Worm (Caenorhabditis elegans): ENCODE data around the gene F35A5.5.

DNA sequence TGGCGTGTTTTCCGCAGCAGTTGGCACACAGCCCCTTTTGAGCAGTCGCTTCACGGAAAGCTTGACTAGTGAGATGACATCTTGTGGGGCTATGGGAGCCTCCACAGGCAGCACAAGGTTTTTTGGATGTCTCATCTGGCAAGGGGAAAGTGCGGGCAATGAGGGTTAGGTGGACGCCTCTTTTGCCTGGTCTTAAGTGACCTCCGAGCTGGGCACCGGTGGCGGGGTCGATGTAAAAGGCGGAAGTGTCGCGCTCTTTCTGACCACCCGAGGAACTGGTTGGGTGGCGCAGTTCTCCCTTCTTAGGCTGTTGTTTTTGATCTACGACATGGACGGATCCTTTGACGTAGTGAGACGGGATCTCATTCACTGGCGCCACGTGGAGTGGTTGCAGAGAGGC, 44.2 kb downstream of the F35A5.5 start:
- no peak for TF ChIP-seq lsy-27 (tag; optimal IDR thresholded peaks at IDR 0.05; ENCODE audit: borderline replicate concordance, insufficient read depth)
- TF ChIP-seq lin-35 (GFP tag; optimal IDR thresholded peaks at IDR 0.05), result no peak
- no peak for TF ChIP-seq nfyb-1 (GFP tag; IDR thresholded peaks at IDR 0.05)
- no peak for TF ChIP-seq F49E8.2 (tag; optimal IDR thresholded peaks at IDR 0.05; ENCODE audit: insufficient read depth)
- TF ChIP-seq zfh-2 (GFP tag; conservative IDR thresholded peaks at IDR 0.05), result peak; percentile 67
- TF ChIP-seq unc-62 (GFP tag; optimal IDR thresholded peaks at IDR 0.05), result no peak

Data from whole organism, young adult.